Worm (Caenorhabditis elegans): Measurements from ENCODE around the gene F53F4.15.

DNA sequence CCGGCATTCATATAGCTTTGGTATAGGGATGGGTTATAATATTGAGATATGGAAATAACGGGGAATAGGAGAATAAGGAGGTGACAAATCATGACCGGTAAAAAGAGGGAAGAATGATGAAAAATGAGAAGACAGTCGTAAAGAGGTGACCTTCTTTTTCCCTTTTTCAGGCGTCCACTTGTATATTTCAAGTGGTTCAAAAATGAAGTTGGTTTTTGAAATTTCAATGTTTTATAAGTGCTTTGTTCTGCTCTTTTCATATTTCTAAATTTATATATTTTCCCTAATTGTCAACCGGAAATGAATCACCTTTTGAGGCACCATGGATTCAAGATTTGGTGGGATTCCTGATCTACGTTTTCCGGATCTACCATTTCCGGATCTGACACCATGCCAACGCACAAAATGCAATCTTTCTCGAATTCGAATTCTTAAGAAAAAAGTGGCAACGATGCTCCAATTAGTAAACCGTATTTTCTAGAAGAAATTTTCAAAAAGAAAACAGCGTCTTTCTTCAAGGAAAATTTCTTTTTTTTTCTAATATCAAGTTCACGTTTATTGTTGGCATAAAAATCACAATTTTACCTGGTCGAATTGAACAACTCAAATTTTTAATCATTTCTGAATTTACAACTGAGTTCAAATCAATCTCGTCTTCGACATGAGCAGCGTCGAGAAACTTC lies 31.1 kb upstream of the F53F4.15 start, which contains the start of the genes F53F4.2 and F53F4.18:
- TF ChIP-seq spr-3 (GFP tag; optimal IDR thresholded peaks at IDR 0.05) (no peak), R02D3.7 (tag; optimal IDR thresholded peaks at IDR 0.05) (no peak), lsy-2 (tag; optimal IDR thresholded peaks at IDR 0.05) (no peak), D1046.2 (GFP tag; IDR thresholded peaks at IDR 0.05) (no peak), aha-1 (tag) (no peak), Y75B8A.6 (GFP tag; IDR thresholded peaks at IDR 0.05) (no peak), sdz-12 (GFP tag; optimal IDR thresholded peaks at IDR 0.05) (no peak), unc-130 (GFP tag; optimal IDR thresholded peaks at IDR 0.05) (no peak), lin-15B (tag; optimal IDR thresholded peaks at IDR 0.05) (no peak), dmd-8 (GFP tag; IDR thresholded peaks at IDR 0.05) (no peak), nhr-25 (tag; optimal IDR thresholded peaks at IDR 0.05; ENCODE audit: borderline replicate concordance, insufficient read depth) (no peak), lin-13 (GFP tag; optimal IDR thresholded peaks at IDR 0.05) (no peak)
